Fruit fly (Drosophila melanogaster) whole organism, embryonic: ENCODE results near the gene CG2898.

ENCODE experiments used
- B-H2 ChIP-seq: fragments of 200-800 bp; sonication (Bioruptor generic); optimal IDR thresholded peaks from 2 replicates; lab custom pipeline; 2018; ENCODE audit warnings: missing biosample characterization, mild to moderate bottlenecking, missing genetic modification characterization
- CG10209 ChIP-seq: fragments of 200-800 bp; sonication (Bioruptor generic); optimal IDR thresholded peaks from 3 replicates; lab custom pipeline; 2017; ENCODE audit warnings: missing biosample characterization, mild to moderate bottlenecking, missing genetic modification characterization, missing genetic modification reagents
- CG11085 ChIP-seq: fragments of 200-800 bp; sonication (Bioruptor generic); IDR thresholded peaks from 2 replicates; pipeline ENCODE4 v1.3.6; 2022; ENCODE audit warnings: missing biosample characterization, missing genetic modification characterization
- CG12236 ChIP-seq: fragments of 200-800 bp; sonication (Bioruptor generic); optimal IDR thresholded peaks from 2 replicates; lab custom pipeline; 2016; ENCODE audit warnings: missing biosample characterization, missing genetic modification characterization
- CG12942 ChIP-seq: fragments of 200-800 bp; sonication (Bioruptor generic); optimal IDR thresholded peaks from 3 replicates; lab custom pipeline; 2016; ENCODE audit warnings: missing biosample characterization, missing genetic modification characterization
- CG15073 ChIP-seq: fragments of 200-800 bp; sonication (Bioruptor generic); optimal IDR thresholded peaks from 2 replicates; lab custom pipeline; 2016; ENCODE audit warnings: missing biosample characterization, missing genetic modification characterization
- CG15269 ChIP-seq: fragments of 200-800 bp; sonication (Bioruptor generic); optimal IDR thresholded peaks from 2 replicates; lab custom pipeline; 2018; ENCODE audit warnings: missing biosample characterization, mild to moderate bottlenecking, missing genetic modification characterization, moderate library complexity
- CG17385 ChIP-seq: fragments of 200-800 bp; sonication (Bioruptor generic); optimal IDR thresholded peaks from 3 replicates; lab custom pipeline; 2018; ENCODE audit warnings: missing biosample characterization, mild to moderate bottlenecking, missing genetic modification characterization
- CG1832 ChIP-seq: fragments of 200-800 bp; sonication (Bioruptor generic); optimal IDR thresholded peaks from 2 replicates; lab custom pipeline; 2017; ENCODE audit warnings: missing biosample characterization, mild to moderate bottlenecking, missing genetic modification characterization, inconsistent platforms
- CG18476 ChIP-seq: fragments of 200-800 bp; sonication (Bioruptor generic); optimal IDR thresholded peaks from 2 replicates; lab custom pipeline; 2016; ENCODE audit warnings: missing biosample characterization, mild to moderate bottlenecking, missing genetic modification characterization
- CG2116 ChIP-seq: fragments of 200-800 bp; sonication (Bioruptor generic); optimal IDR thresholded peaks from 3 replicates; lab custom pipeline; 2018; ENCODE audit warnings: missing biosample characterization, mild to moderate bottlenecking, missing genetic modification characterization
- CG2889 ChIP-seq: fragments of 200-800 bp; sonication (Bioruptor generic); IDR thresholded peaks from 3 replicates; pipeline ENCODE4 v1.3.6; 2022; ENCODE audit warnings: missing biosample characterization, missing genetic modification characterization
- CG32767 ChIP-seq: fragments of 200-800 bp; sonication (Bioruptor generic); IDR thresholded peaks from 2 replicates; pipeline ENCODE4 v1.3.6; 2022; ENCODE audit warnings: missing biosample characterization, missing genetic modification characterization
- CG4707 ChIP-seq: fragments of 200-800 bp; sonication (Bioruptor generic); optimal IDR thresholded peaks from 2 replicates; lab custom pipeline; 2018; ENCODE audit warnings: missing biosample characterization, mild to moderate bottlenecking, missing genetic modification characterization, moderate library complexity
- CG4820 ChIP-seq: fragments of 200-800 bp; sonication (Bioruptor generic); optimal IDR thresholded peaks from 3 replicates; lab custom pipeline; 2016; ENCODE audit warnings: missing biosample characterization, missing genetic modification characterization
- CG5180 ChIP-seq: fragments of 200-800 bp; sonication (Bioruptor generic); optimal IDR thresholded peaks from 3 replicates; lab custom pipeline; 2017; ENCODE audit warnings: missing biosample characterization, missing genetic modification characterization, mild to moderate bottlenecking, moderate library complexity, missing genetic modification reagents
- CG7745 ChIP-seq: fragments of 200-800 bp; sonication (Bioruptor generic); optimal IDR thresholded peaks from 2 replicates; lab custom pipeline; 2018; ENCODE audit warnings: missing biosample characterization, mild to moderate bottlenecking, missing genetic modification characterization, moderate library complexity
- CG8089 ChIP-seq: fragments of 200-800 bp; sonication (Bioruptor generic); optimal IDR thresholded peaks from 3 replicates; lab custom pipeline; 2016; ENCODE audit warnings: missing biosample characterization, missing genetic modification characterization
- CG8388 ChIP-seq: fragments of 200-800 bp; sonication (Bioruptor generic); optimal IDR thresholded peaks from 2 replicates; lab custom pipeline; 2019; ENCODE audit warnings: missing biosample characterization, mild to moderate bottlenecking, missing genetic modification characterization, moderate library complexity
- Dp ChIP-seq: fragments of 200-800 bp; sonication (Bioruptor generic); optimal IDR thresholded peaks from 2 replicates; lab custom pipeline; 2018; ENCODE audit warnings: missing biosample characterization, mild to moderate bottlenecking, missing genetic modification characterization, moderate library complexity
- Gug ChIP-seq: fragments of 200-800 bp; sonication (Bioruptor generic); IDR thresholded peaks from 4 replicates; pipeline ENCODE4 v1.3.6; 2022; ENCODE audit warnings: missing biosample characterization, missing genetic modification characterization
- HLH3B ChIP-seq: fragments of 200-800 bp; sonication (Bioruptor generic); IDR thresholded peaks from 2 replicates; pipeline ENCODE4 v1.3.6; 2022; ENCODE audit warnings: missing biosample characterization, missing genetic modification characterization
- HmgD ChIP-seq: fragments of 200-800 bp; sonication (Bioruptor generic); optimal IDR thresholded peaks from 3 replicates; lab custom pipeline; 2016; ENCODE audit warnings: missing biosample characterization, missing genetic modification characterization
- HmgZ ChIP-seq: fragments of 200-800 bp; sonication (Bioruptor generic); optimal IDR thresholded peaks from 2 replicates; lab custom pipeline; 2018; ENCODE audit warnings: missing biosample characterization, mild to moderate bottlenecking, missing genetic modification characterization
- Hmr ChIP-seq: fragments of 200-800 bp; sonication (Bioruptor generic); optimal IDR thresholded peaks from 3 replicates; lab custom pipeline; 2017; ENCODE audit warnings: mild to moderate bottlenecking, missing biosample characterization, missing genetic modification reagents, missing genetic modification characterization
- Lpt ChIP-seq: fragments of >200 bp; optimal IDR thresholded peaks from 2 replicates; lab custom pipeline; 2018; ENCODE audit warnings: missing biosample characterization, missing genetic modification characterization
- Ptx1 ChIP-seq: fragments of 200-800 bp; sonication (Bioruptor generic); IDR thresholded peaks from 2 replicates; pipeline ENCODE4 v1.3.6; 2022; ENCODE audit warnings: missing biosample characterization, missing genetic modification characterization
- Side ChIP-seq: fragments of 200-800 bp; sonication (Bioruptor generic); optimal IDR thresholded peaks from 2 replicates; lab custom pipeline; 2016; ENCODE audit warnings: missing biosample characterization, missing genetic modification characterization
- Spps ChIP-seq: fragments of 200-800 bp; sonication (Bioruptor generic); optimal IDR thresholded peaks from 2 replicates; lab custom pipeline; 2018; ENCODE audit warnings: missing biosample characterization, mild to moderate bottlenecking, missing genetic modification characterization
- Ssrp ChIP-seq: fragments of 200-800 bp; sonication (Bioruptor generic); optimal IDR thresholded peaks from 2 replicates; lab custom pipeline; 2018; ENCODE audit warnings: missing biosample characterization, mild to moderate bottlenecking, missing genetic modification characterization, moderate library complexity
- Vsx1 ChIP-seq: fragments of 200-800 bp; sonication (Bioruptor generic); optimal IDR thresholded peaks from 2 replicates; lab custom pipeline; 2017; ENCODE audit warnings: missing biosample characterization, mild to moderate bottlenecking, missing genetic modification characterization, missing genetic modification reagents
- abd-A ChIP-seq: fragments of 200-800 bp; sonication (Bioruptor generic); optimal IDR thresholded peaks from 3 replicates; lab custom pipeline; 2019; ENCODE audit warnings: missing biosample characterization, mild to moderate bottlenecking, missing genetic modification characterization, moderate library complexity
- chinmo ChIP-seq: fragments of 200-800 bp; sonication (Bioruptor generic); IDR thresholded peaks from 4 replicates; pipeline ENCODE4 v1.3.6; 2022; ENCODE audit warnings: missing biosample characterization, missing genetic modification characterization; ENCODE audit not compliant: partially characterized antibody
- chn ChIP-seq: fragments of 200-800 bp; sonication (Bioruptor generic); optimal IDR thresholded peaks from 2 replicates; lab custom pipeline; 2016; ENCODE audit warnings: missing biosample characterization, missing genetic modification characterization
- crol ChIP-seq: fragments of 200-800 bp; sonication (Bioruptor generic); IDR thresholded peaks from 2 replicates; pipeline ENCODE4 v1.3.6; 2022; ENCODE audit warnings: missing biosample characterization, missing genetic modification characterization
- dan ChIP-seq: fragments of 200-800 bp; sonication (Bioruptor generic); IDR thresholded peaks from 2 replicates; pipeline ENCODE4 v1.3.6; 2022; ENCODE audit warnings: missing biosample characterization, missing genetic modification characterization
- danr ChIP-seq: fragments of 200-800 bp; sonication (Bioruptor generic); IDR thresholded peaks from 2 replicates; pipeline ENCODE4 v1.3.6; 2022; ENCODE audit warnings: missing biosample characterization, missing genetic modification characterization
- ems ChIP-seq: fragments of 200-800 bp; sonication (Bioruptor generic); optimal IDR thresholded peaks from 3 replicates; lab custom pipeline; 2016; ENCODE audit warnings: missing biosample characterization, missing genetic modification characterization
- ewg ChIP-seq: fragments of 200-800 bp; sonication (Bioruptor generic); optimal IDR thresholded peaks from 3 replicates; lab custom pipeline; 2017; ENCODE audit warnings: mild to moderate bottlenecking, missing biosample characterization, missing genetic modification reagents, missing genetic modification characterization
- fu2 ChIP-seq: fragments of 200-800 bp; sonication (Bioruptor generic); optimal IDR thresholded peaks from 2 replicates; lab custom pipeline; 2016; ENCODE audit warnings: missing biosample characterization, missing genetic modification characterization
- gem ChIP-seq: fragments of 200-800 bp; sonication (Bioruptor generic); optimal IDR thresholded peaks from 2 replicates; lab custom pipeline; 2019; ENCODE audit warnings: missing biosample characterization, mild to moderate bottlenecking, missing genetic modification characterization, moderate library complexity
- hb ChIP-seq: fragments of 200-800 bp; sonication (Bioruptor generic); IDR thresholded peaks from 3 replicates; pipeline ENCODE4 v1.3.6; 2022; ENCODE audit warnings: missing biosample characterization, missing genetic modification characterization; ENCODE audit not compliant: partially characterized antibody
- hbn ChIP-seq: fragments of 200-800 bp; sonication (Bioruptor generic); IDR thresholded peaks from 2 replicates; pipeline ENCODE4 v1.3.6; 2022; ENCODE audit warnings: missing biosample characterization, missing genetic modification characterization; ENCODE audit not compliant: partially characterized antibody
- jigr1 ChIP-seq: fragments of 200-800 bp; sonication (Bioruptor generic); IDR thresholded peaks from 3 replicates; pipeline ENCODE4 v1.3.6; 2022; ENCODE audit warnings: missing biosample characterization, missing genetic modification characterization
- kay ChIP-seq: fragments of 200-800 bp; sonication (Bioruptor generic); optimal IDR thresholded peaks from 2 replicates; lab custom pipeline; 2016; ENCODE audit warnings: missing biosample characterization, missing genetic modification characterization
- luna ChIP-seq: fragments of 200-800 bp; sonication (Bioruptor generic); optimal IDR thresholded peaks from 2 replicates; lab custom pipeline; 2016; ENCODE audit warnings: missing biosample characterization, missing genetic modification characterization
- pita ChIP-seq: fragments of 200-800 bp; sonication (Bioruptor generic); optimal IDR thresholded peaks from 2 replicates; lab custom pipeline; 2017; ENCODE audit warnings: missing biosample characterization, mild to moderate bottlenecking, missing genetic modification characterization
- pros ChIP-seq: fragments of 200-800 bp; sonication (Bioruptor generic); optimal IDR thresholded peaks from 3 replicates; lab custom pipeline; 2019; ENCODE audit warnings: missing biosample characterization, mild to moderate bottlenecking, missing genetic modification characterization, moderate library complexity
- psq ChIP-seq: fragments of 200-800 bp; sonication (Bioruptor generic); optimal IDR thresholded peaks from 2 replicates; lab custom pipeline; 2017; ENCODE audit warnings: missing biosample characterization, missing genetic modification characterization
- run ChIP-seq: fragments of 200-800 bp; sonication (Bioruptor generic); optimal IDR thresholded peaks from 3 replicates; lab custom pipeline; 2018; ENCODE audit warnings: missing biosample characterization, mild to moderate bottlenecking, missing genetic modification characterization
- ttk ChIP-seq: fragments of 200-800 bp; sonication (Bioruptor generic); IDR thresholded peaks from 2 replicates; pipeline ENCODE4 v2.1.2; 2022; ENCODE audit warnings: missing biosample characterization, missing genetic modification characterization

The CG2898 gene

DNA sequence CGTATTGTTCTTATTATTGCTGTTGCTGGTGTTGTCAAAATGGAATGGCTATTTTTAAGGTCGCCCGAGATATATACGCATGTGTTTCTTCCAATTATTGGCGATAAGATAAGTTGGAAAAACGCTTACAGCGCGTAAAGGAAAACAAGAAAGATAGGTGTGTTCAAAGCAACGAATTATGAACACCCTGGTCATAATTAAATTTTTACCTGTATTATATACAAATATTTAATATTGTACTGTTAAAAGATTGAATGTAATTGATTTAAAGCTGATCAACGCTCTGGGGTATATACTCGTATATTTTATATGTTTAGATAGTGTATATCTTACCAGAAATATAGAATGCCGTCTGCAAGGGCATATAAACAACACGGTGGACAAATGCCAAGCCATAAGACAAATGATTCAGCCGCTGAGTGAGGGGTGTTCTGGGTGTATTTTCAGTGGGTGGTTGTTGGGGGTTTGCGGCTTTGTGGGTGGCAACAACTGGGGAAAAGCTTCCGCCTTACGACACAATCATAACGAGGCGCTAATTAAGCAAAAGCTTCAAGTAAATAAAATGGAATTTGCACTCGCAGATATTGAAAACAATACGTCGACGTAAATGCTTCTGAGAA, 22.4 kb downstream of the CG2898 start (continued):
- no peak for TF ChIP-seq CG32767 (GFP tag; lab: Robert Waterston, UW)
- no peak for TF ChIP-seq ems (GFP tag; lab: Kevin White, UChicago)
- no peak for TF ChIP-seq HLH3B
- TF ChIP-seq hbn (GFP tag; lab: Robert Waterston, UW), result no peak
- no peak for TF ChIP-seq danr (GFP tag; lab: Robert Waterston, UW)
- TF ChIP-seq chn (GFP tag; lab: Kevin White, UChicago), result no peak
- TF ChIP-seq CG17385 (GFP tag; lab: Kevin White, UChicago), result peak; percentile 14
- TF ChIP-seq Hmr (GFP tag; lab: Kevin White, UChicago), result peak; percentile 38
- no peak for TF ChIP-seq fu2 (GFP tag; lab: Kevin White, UChicago)
- no peak for TF ChIP-seq luna (GFP tag; lab: Kevin White, UChicago)
- no peak for TF ChIP-seq CG4707 (GFP tag; lab: Kevin White, UChicago)
- no peak for TF ChIP-seq CG2889 (GFP tag; lab: Robert Waterston, UW)
- no peak for TF ChIP-seq crol (GFP tag; lab: Robert Waterston, UW)
- peak; percentile 74 for TF ChIP-seq Ptx1
- no peak for TF ChIP-seq hb (GFP tag; lab: Robert Waterston, UW)
- TF ChIP-seq Vsx1 (GFP tag; lab: Kevin White, UChicago), result no peak
- TF ChIP-seq CG7745, result no peak
- no peak for TF ChIP-seq CG11085 (GFP tag; lab: Robert Waterston, UW)
- TF ChIP-seq CG18476, result no peak
- TF ChIP-seq CG5180 (GFP tag; lab: Kevin White, UChicago), result no peak
- TF ChIP-seq dan (GFP tag; lab: Robert Waterston, UW), result no peak
- peak; percentile 45 for TF ChIP-seq CG15269 (tag; lab: Kevin White, UChicago)
- TF ChIP-seq CG12236 (GFP tag; lab: Kevin White, UChicago), result no peak
- TF ChIP-seq psq (GFP tag; lab: Kevin White, UChicago), result no peak
- no peak for TF ChIP-seq pros (GFP tag; lab: Kevin White, UChicago)
- no peak for TF ChIP-seq B-H2 (GFP tag; lab: Kevin White, UChicago)
- TF ChIP-seq HmgD (GFP tag; lab: Kevin White, UChicago), result no peak
- no peak for TF ChIP-seq abd-A
- TF ChIP-seq Lpt, result no peak
- TF ChIP-seq CG1832 (GFP tag; lab: Kevin White, UChicago), result no peak
- TF ChIP-seq Gug (GFP tag; lab: Robert Waterston, UW), result no peak
- no peak for TF ChIP-seq CG12942 (GFP tag; lab: Kevin White, UChicago)
- no peak for TF ChIP-seq CG8089 (GFP tag; lab: Kevin White, UChicago)
- TF ChIP-seq gem (tag; lab: Kevin White, UChicago), result peak; percentile 50
- TF ChIP-seq Side, result no peak
- no peak for TF ChIP-seq CG2116 (GFP tag; lab: Kevin White, UChicago)
- no peak for TF ChIP-seq ewg (GFP tag; lab: Kevin White, UChicago)
- peak; percentile 1 for TF ChIP-seq HmgZ
- TF ChIP-seq jigr1 (GFP tag; lab: Robert Waterston, UW), result no peak
- TF ChIP-seq run (tag; lab: Kevin White, UChicago), result no peak
- TF ChIP-seq Spps (tag; lab: Kevin White, UChicago), result no peak
- no peak for TF ChIP-seq kay
- no peak for TF ChIP-seq CG8388 (GFP tag; lab: Kevin White, UChicago)
- no peak for TF ChIP-seq Ssrp (tag; lab: Kevin White, UChicago)
- TF ChIP-seq CG15073 (GFP tag; lab: Kevin White, UChicago), result no peak
- TF ChIP-seq ttk (GFP tag; lab: Robert Waterston, UW), result peak; percentile 27; the same call in 1 of the 2 replicates
- no peak for TF ChIP-seq Dp
- TF ChIP-seq CG4820 (GFP tag; lab: Kevin White, UChicago), result no peak
- no peak for TF ChIP-seq chinmo
- peak; percentile 31 for TF ChIP-seq CG10209 (GFP tag; lab: Kevin White, UChicago)
- TF ChIP-seq pita (GFP tag; lab: Kevin White, UChicago), result no peak
